Worm (Caenorhabditis elegans) whole organism, early embryonic: Measurements from ENCODE around the gene ins-31.

Source experiments
- B0310.2 ChIP-seq: sonication (generic microtip); optimal IDR thresholded peaks from 2 replicates; lab custom pipeline; 2016; ENCODE audit warnings: mild to moderate bottlenecking, missing genetic modification characterization, missing compliant biosample characterization
- F13C5.2 ChIP-seq: sonication (generic microtip); optimal IDR thresholded peaks from 2 replicates; lab custom pipeline; 2017; ENCODE audit warnings: mild to moderate bottlenecking, missing genetic modification characterization, inconsistent platforms, missing compliant biosample characterization
- aly-1 ChIP-seq: sonication (generic microtip); optimal IDR thresholded peaks from 2 replicates; lab custom pipeline; 2016; ENCODE audit warnings: missing genetic modification characterization, missing compliant biosample characterization
- ama-1 ChIP-seq: fragments of 150-350 bp; optimal IDR thresholded peaks from 2 replicates; lab custom pipeline; 2014
- ceh-13 ChIP-seq: fragments of 200-800 bp; sonication (Bioruptor generic); optimal IDR thresholded peaks from 2 replicates; lab custom pipeline; 2018; ENCODE audit warnings: mild to moderate bottlenecking, missing genetic modification characterization, missing compliant biosample characterization
- ceh-36 ChIP-seq: sonication (generic microtip); optimal IDR thresholded peaks from 2 replicates; lab custom pipeline; 2016; ENCODE audit warnings: missing genetic modification characterization, inconsistent platforms, missing compliant biosample characterization
- ets-7 ChIP-seq: sonication (generic microtip); optimal IDR thresholded peaks from 2 replicates; lab custom pipeline; 2016; ENCODE audit warnings: missing genotype, missing genetic modification characterization, missing compliant biosample characterization
- flt-1 ChIP-seq: fragments of 200-800 bp; sonication (Bioruptor generic); IDR thresholded peaks from 2 replicates; pipeline ENCODE4 v1.3.6; 2022; ENCODE audit warnings: missing genetic modification characterization, missing compliant biosample characterization
- hmbx-1 ChIP-seq: sonication (generic microtip); optimal IDR thresholded peaks from 2 replicates; lab custom pipeline; 2016; ENCODE audit warnings: mild to moderate bottlenecking, missing genetic modification characterization, missing compliant biosample characterization
- hmg-4 ChIP-seq: fragments of 200-800 bp; sonication (Bioruptor generic); optimal IDR thresholded peaks from 2 replicates; lab custom pipeline; 2018; ENCODE audit warnings: mild to moderate bottlenecking, missing genetic modification characterization, missing compliant biosample characterization
- hnd-1 ChIP-seq: sonication (generic microtip); optimal IDR thresholded peaks from 2 replicates; lab custom pipeline; 2016; ENCODE audit warnings: missing genetic modification characterization, missing compliant biosample characterization
- pes-1 ChIP-seq: fragments of 200-800 bp; sonication (Bioruptor generic); IDR thresholded peaks from 2 replicates; pipeline ENCODE4 v1.3.6; 2022; ENCODE audit warnings: missing genetic modification reagents, missing genetic modification characterization, missing compliant biosample characterization
- scrt-1 ChIP-seq: fragments of 200-800 bp; sonication (Bioruptor generic); IDR thresholded peaks from 2 replicates; pipeline ENCODE4 v1.3.6; 2022; ENCODE audit warnings: missing genetic modification characterization, missing compliant biosample characterization
- sea-1 ChIP-seq: fragments of 200-800 bp; sonication (Bioruptor generic); conservative IDR thresholded peaks from 2 replicates; pipeline ENCODE4 v1.3.6; 2022; ENCODE audit warnings: missing genetic modification characterization, missing compliant biosample characterization
- tbx-11 ChIP-seq: fragments of 200-800 bp; sonication (Bioruptor generic); IDR thresholded peaks from 2 replicates; pipeline ENCODE4 v1.3.6; 2022; ENCODE audit warnings: missing genetic modification characterization, missing compliant biosample characterization
- tbx-37 ChIP-seq: fragments of 200-800 bp; sonication (Bioruptor generic); conservative IDR thresholded peaks from 2 replicates; pipeline ENCODE4 v1.3.6; 2022; ENCODE audit warnings: missing genetic modification reagents, missing genetic modification characterization, missing compliant biosample characterization
- tra-4 ChIP-seq: sonication (generic microtip); optimal IDR thresholded peaks from 2 replicates; lab custom pipeline; 2017; ENCODE audit warnings: missing genetic modification characterization, missing compliant biosample characterization

Gene ins-31

ce11 chrII:3126741-3127140 is at the start of gene ins-31:
ins-31 (plus strand) TSS chrII:3127041.
- TF ChIP-seq pes-1 (GFP tag; lab: Robert Waterston, UW): 0 out of 2 replicates have a peak, but pooled peaks have one; percentile 32

ce11 chrII:3078496-3078895 is 48.3 kb upstream of the ins-31 start, which contains the start of gene copb-1:
copb-1 (plus strand) TSS chrII:3078796.
- TF ChIP-seq sea-1 (GFP tag; lab: Robert Waterston, UW) (no peak), hnd-1 (tag; lab: Kevin White, UChicago) (no peak), F13C5.2 (tag; lab: Kevin White, UChicago) (no peak), B0310.2 (tag; lab: Kevin White, UChicago) (no peak), ama-1 (lab: Kevin White, UChicago) (no peak), hmg-4 (GFP tag; lab: Kevin White, UChicago) (no peak), ets-7 (tag; lab: Kevin White, UChicago) (no peak), flt-1 (no peak), tra-4 (tag; lab: Kevin White, UChicago) (no peak), tbx-11 (no peak), hmbx-1 (tag; lab: Kevin White, UChicago) (no peak), scrt-1 (GFP tag; lab: Robert Waterston, UW) (no peak)

ce11 chrII:3087134-3087533 is 39.7 kb upstream of the ins-31 start:
- no peak for TF ChIP-seq aly-1 (tag; lab: Kevin White, UChicago)
- no peak for TF ChIP-seq ceh-36 (tag; lab: Kevin White, UChicago)
- no peak for TF ChIP-seq pes-1 (GFP tag; lab: Robert Waterston, UW)
- TF ChIP-seq hmg-4 (GFP tag; lab: Kevin White, UChicago): no peak
- TF ChIP-seq ets-7 (tag; lab: Kevin White, UChicago): no peak
- TF ChIP-seq ceh-13 (GFP tag; lab: Kevin White, UChicago): no peak
- no peak for TF ChIP-seq hnd-1 (tag; lab: Kevin White, UChicago)
- no peak for TF ChIP-seq sea-1 (GFP tag; lab: Robert Waterston, UW)
- no peak for TF ChIP-seq hmbx-1 (tag; lab: Kevin White, UChicago)
- no peak for TF ChIP-seq tbx-37 (GFP tag; lab: Robert Waterston, UW)
- TF ChIP-seq tra-4 (tag; lab: Kevin White, UChicago): no peak
- no peak for TF ChIP-seq B0310.2 (tag; lab: Kevin White, UChicago)
- no peak for TF ChIP-seq scrt-1 (GFP tag; lab: Robert Waterston, UW)

ce11 chrII:3091268-3091667 is 35.6 kb upstream of the ins-31 start, which contains the start of gene srg-21:
srg-21 (minus strand) TSS chrII:3091368.
- TF ChIP-seq hmbx-1 (tag; lab: Kevin White, UChicago): no peak
- no peak for TF ChIP-seq ama-1 (lab: Kevin White, UChicago)
- TF ChIP-seq sea-1 (GFP tag; lab: Robert Waterston, UW): no peak
- no peak for TF ChIP-seq hmg-4 (GFP tag; lab: Kevin White, UChicago)
- TF ChIP-seq hnd-1 (tag; lab: Kevin White, UChicago): no peak
- TF ChIP-seq scrt-1 (GFP tag; lab: Robert Waterston, UW): no peak
- TF ChIP-seq F13C5.2 (tag; lab: Kevin White, UChicago): no peak
- no peak for TF ChIP-seq B0310.2 (tag; lab: Kevin White, UChicago)
- no peak for TF ChIP-seq aly-1 (tag; lab: Kevin White, UChicago)
- TF ChIP-seq tra-4 (tag; lab: Kevin White, UChicago): no peak
- no peak for TF ChIP-seq tbx-37 (GFP tag; lab: Robert Waterston, UW)

ce11 chrII:3093352-3093751 is 33.5 kb upstream of the ins-31 start, which contains the start of gene srg-22:
srg-22 (minus strand) TSS chrII:3093452.
- TF ChIP-seq ceh-36 (tag; lab: Kevin White, UChicago) (no peak), hmg-4 (GFP tag; lab: Kevin White, UChicago) (no peak), pes-1 (GFP tag; lab: Robert Waterston, UW) (no peak), sea-1 (GFP tag; lab: Robert Waterston, UW) (no peak), flt-1 (no peak), B0310.2 (tag; lab: Kevin White, UChicago) (no peak), hnd-1 (tag; lab: Kevin White, UChicago) (no peak), tbx-37 (GFP tag; lab: Robert Waterston, UW) (no peak), ets-7 (tag; lab: Kevin White, UChicago) (no peak), aly-1 (tag; lab: Kevin White, UChicago) (no peak), hmbx-1 (tag; lab: Kevin White, UChicago) (no peak), scrt-1 (GFP tag; lab: Robert Waterston, UW) (no peak)

ce11 chrII:3096060-3096459 is 30.8 kb upstream of the ins-31 start, which contains the start of gene srg-23:
srg-23 (minus strand) TSS chrII:3096160.
- TF ChIP-seq flt-1: no peak
- no peak for TF ChIP-seq F13C5.2 (tag; lab: Kevin White, UChicago)

ce11 chrII:3096857-3097256 is 30.0 kb upstream of the ins-31 start, which contains the start of gene Y25C1A.14:
Y25C1A.14 (minus strand) TSS chrII:3096957.
- no peak for TF ChIP-seq ceh-13 (GFP tag; lab: Kevin White, UChicago)
- TF ChIP-seq pes-1 (GFP tag; lab: Robert Waterston, UW): no peak
- no peak for TF ChIP-seq tra-4 (tag; lab: Kevin White, UChicago)
- TF ChIP-seq scrt-1 (GFP tag; lab: Robert Waterston, UW): no peak
- TF ChIP-seq F13C5.2 (tag; lab: Kevin White, UChicago): no peak
- no peak for TF ChIP-seq ceh-36 (tag; lab: Kevin White, UChicago)
- TF ChIP-seq tbx-11: no peak
- TF ChIP-seq sea-1 (GFP tag; lab: Robert Waterston, UW): no peak
- no peak for TF ChIP-seq ets-7 (tag; lab: Kevin White, UChicago)
- TF ChIP-seq tbx-37 (GFP tag; lab: Robert Waterston, UW): no peak
- TF ChIP-seq hmbx-1 (tag; lab: Kevin White, UChicago): no peak
